Fruit fly (Drosophila melanogaster): ENCODE results near the gene CG4511.

CG4511 gene

dm6 chr3R:10888633-10889519 lies 34.6 kb downstream of the CG4511 start (continued):
- TF ChIP-seq pb (GFP tag; optimal IDR thresholded peaks at IDR 0.05): no peak
- peak; percentile 57 for TF ChIP-seq lbe (GFP tag; optimal IDR thresholded peaks at IDR 0.05)
- no peak for TF ChIP-seq corto (GFP tag; optimal IDR thresholded peaks at IDR 0.05)
- TF ChIP-seq Fer2 (tag; optimal IDR thresholded peaks at IDR 0.05): peak; percentile 34
- TF ChIP-seq z (GFP tag; IDR thresholded peaks at IDR 0.05): no peak
- TF ChIP-seq bcd (GFP tag; optimal IDR thresholded peaks at IDR 0.05): no peak
- TF ChIP-seq slbo (GFP tag; IDR thresholded peaks at IDR 0.05): peak; percentile 58
- TF ChIP-seq Poxn (GFP tag; IDR thresholded peaks at IDR 0.05): no peak
- TF ChIP-seq Mes4 (GFP tag; optimal IDR thresholded peaks at IDR 0.05): no peak
- TF ChIP-seq Hr78 (GFP tag; optimal IDR thresholded peaks at IDR 0.05): no peak
- no peak for TF ChIP-seq CG7271 (tag; optimal IDR thresholded peaks at IDR 0.05)
- no peak for TF ChIP-seq jigr1 (GFP tag; IDR thresholded peaks at IDR 0.05)
- no peak for TF ChIP-seq CG12299 (tag; optimal IDR thresholded peaks at IDR 0.05)
- peak; percentile 33 for TF ChIP-seq BtbVII (GFP tag; optimal IDR thresholded peaks at IDR 0.05)
- no peak for TF ChIP-seq fd96Cb (tag; optimal IDR thresholded peaks at IDR 0.05)
- no peak for TF ChIP-seq nmo (GFP tag; optimal IDR thresholded peaks at IDR 0.05)
- no peak for TF ChIP-seq cas (GFP tag; IDR thresholded peaks at IDR 0.05)
- TF ChIP-seq CG34376 (GFP tag; optimal IDR thresholded peaks at IDR 0.05): peak; percentile 54
- TF ChIP-seq CG16863 (GFP tag; optimal IDR thresholded peaks at IDR 0.05): no peak
- TF ChIP-seq schlank (tag; optimal IDR thresholded peaks at IDR 0.05): no peak
- no peak for TF ChIP-seq da (GFP tag; optimal IDR thresholded peaks at IDR 0.05)
- no peak for TF ChIP-seq Dfd (GFP tag; optimal IDR thresholded peaks at IDR 0.05)
- TF ChIP-seq CG12391 (tag; optimal IDR thresholded peaks at IDR 0.05): peak; percentile 2
- no peak for TF ChIP-seq hb (GFP tag; IDR thresholded peaks at IDR 0.05; ENCODE audit: partially characterized antibody)
- no peak for TF ChIP-seq Camta (GFP tag; optimal IDR thresholded peaks at IDR 0.05)
- no peak for TF ChIP-seq cad (GFP tag; optimal IDR thresholded peaks at IDR 0.05)
- peak; percentile 50; the same call in 1 of the 2 replicates for TF ChIP-seq CG11696 (GFP tag; IDR thresholded peaks at IDR 0.05)
- TF ChIP-seq Doc2 (GFP tag; IDR thresholded peaks at IDR 0.05): no peak
- no peak for TF ChIP-seq NC2α (GFP tag; optimal IDR thresholded peaks at IDR 0.05)
- no peak for TF ChIP-seq CG12104 (GFP tag; optimal IDR thresholded peaks at IDR 0.05)
- peak; percentile 26 for TF ChIP-seq grau (tag; optimal IDR thresholded peaks at IDR 0.05)
- TF ChIP-seq CG2199 (GFP tag; IDR thresholded peaks at IDR 0.05): no peak; the same call in 2 of the 3 replicates
- no peak for TF ChIP-seq CG18764 (GFP tag; optimal IDR thresholded peaks at IDR 0.05)
- no peak for TF ChIP-seq dati (GFP tag; IDR thresholded peaks at IDR 0.05)
- TF ChIP-seq CG18599 (GFP tag; optimal IDR thresholded peaks at IDR 0.05): peak; percentile 38
- TF ChIP-seq mam (GFP tag; optimal IDR thresholded peaks at IDR 0.05): peak; percentile 42
- peak; percentile 44 for TF ChIP-seq D19B (GFP tag; optimal IDR thresholded peaks at IDR 0.05)
- no peak for TF ChIP-seq Dip3 (GFP tag; optimal IDR thresholded peaks at IDR 0.05)
- TF ChIP-seq PHDP (tag; optimal IDR thresholded peaks at IDR 0.05): peak; percentile 44
- no peak for TF ChIP-seq CG10267 (tag; optimal IDR thresholded peaks at IDR 0.05)
- peak; percentile 38; the same call in 1 of the 2 replicates for TF ChIP-seq CG14441 (GFP tag; IDR thresholded peaks at IDR 0.05)
- TF ChIP-seq CG17568 (GFP tag; optimal IDR thresholded peaks at IDR 0.05): no peak
- peak; percentile 98 for TF ChIP-seq CG3163 (GFP tag; optimal IDR thresholded peaks at IDR 0.05)
- TF ChIP-seq eve (GFP tag; optimal IDR thresholded peaks at IDR 0.05): no peak
- no peak for TF ChIP-seq Asciz (GFP tag; optimal IDR thresholded peaks at IDR 0.05)
- no peak for TF ChIP-seq nerfin-1 (tag; optimal IDR thresholded peaks at IDR 0.05)
- TF ChIP-seq mld (GFP tag; IDR thresholded peaks at IDR 0.05; ENCODE audit: partially characterized antibody): no peak
- no peak for TF ChIP-seq croc (GFP tag; conservative IDR thresholded peaks at IDR 0.05)
- TF ChIP-seq ato (GFP tag; IDR thresholded peaks at IDR 0.05; ENCODE audit: partially characterized antibody): no peak

Measured in whole organism, embryonic.